Worm (Caenorhabditis elegans) whole organism, young adult: ENCODE results near the gene F22E5.13.
"Not testable (repeated sequence)": the region's sequence is repeated elsewhere in the genome, so short reads cannot be mapped to it uniquely, and the experiment has no call there.

Experiments
- B0336.3 ChIP-seq: fragments of 200-800 bp; sonication (Bioruptor generic); IDR thresholded peaks from 2 replicates; pipeline ENCODE4 v1.3.6; 2022; ENCODE audit warnings: missing genetic modification characterization, missing compliant biosample characterization
- F37B4.10 ChIP-seq: fragments of 200-800 bp; sonication (Bioruptor generic); IDR thresholded peaks from 2 replicates; pipeline ENCODE4 v1.3.6; 2022; ENCODE audit warnings: missing genetic modification characterization, missing compliant biosample characterization
- F49E8.2 ChIP-seq: sonication (generic microtip); optimal IDR thresholded peaks from 3 replicates; lab custom pipeline; 2017; ENCODE audit warnings: missing genetic modification characterization, mild to moderate bottlenecking, missing compliant biosample characterization, antibody characterized with exemption, moderate library complexity; ENCODE audit not compliant: insufficient read depth
- F57A8.1 ChIP-seq: fragments of 200-800 bp; sonication (Bioruptor generic); optimal IDR thresholded peaks from 2 replicates; lab custom pipeline; 2018; ENCODE audit warnings: mild to moderate bottlenecking, missing genetic modification characterization, moderate library complexity, missing compliant biosample characterization
- F57C9.4 ChIP-seq: sonication (generic microtip); optimal IDR thresholded peaks from 2 replicates; lab custom pipeline; 2017; ENCODE audit warnings: mild to moderate bottlenecking, missing genetic modification characterization, missing compliant biosample characterization
- T26A5.8 ChIP-seq: sonication (generic microtip); optimal IDR thresholded peaks from 2 replicates; lab custom pipeline; 2016; ENCODE audit warnings: missing genetic modification characterization, missing compliant biosample characterization
- Y79H2A.3 ChIP-seq: fragments of 200-800 bp; sonication (Bioruptor generic); conservative IDR thresholded peaks from 2 replicates; pipeline ENCODE4 v1.3.6; 2022; ENCODE audit warnings: missing genetic modification reagents, missing genetic modification characterization, missing compliant biosample characterization
- attf-3 ChIP-seq: fragments of 200-800 bp; sonication (Bioruptor generic); conservative IDR thresholded peaks from 2 replicates; pipeline ENCODE4 v1.3.6; 2022; ENCODE audit warnings: missing genetic modification reagents, missing genetic modification characterization, missing compliant biosample characterization
- bed-1 ChIP-seq: fragments of 200-800 bp; sonication (Bioruptor generic); IDR thresholded peaks from 2 replicates; pipeline ENCODE4 v1.3.6; 2022; ENCODE audit warnings: missing genetic modification reagents, missing genetic modification characterization, missing compliant biosample characterization
- ccch-3 ChIP-seq: fragments of 200-800 bp; sonication (Bioruptor generic); optimal IDR thresholded peaks from 2 replicates; lab custom pipeline; 2018; ENCODE audit warnings: mild to moderate bottlenecking, missing genetic modification characterization, missing compliant biosample characterization
- ceh-79 ChIP-seq: sonication (generic microtip); optimal IDR thresholded peaks from 2 replicates; lab custom pipeline; 2017; ENCODE audit warnings: mild to moderate bottlenecking, missing genetic modification characterization, missing compliant biosample characterization
- egl-44 ChIP-seq: fragments of 200-800 bp; sonication (Bioruptor generic); IDR thresholded peaks from 2 replicates; pipeline ENCODE4 v1.3.6; 2022; ENCODE audit warnings: missing genetic modification reagents, missing genetic modification characterization, missing compliant biosample characterization
- ekl-4 ChIP-seq: fragments of 200-800 bp; sonication (Bioruptor generic); IDR thresholded peaks from 2 replicates; pipeline ENCODE4 v1.3.6; 2022; ENCODE audit warnings: missing genetic modification reagents, missing genetic modification characterization, missing compliant biosample characterization
- fkh-3 ChIP-seq: sonication (generic microtip); optimal IDR thresholded peaks from 2 replicates; lab custom pipeline; 2016; ENCODE audit warnings: mild to moderate bottlenecking, missing genetic modification characterization, missing compliant biosample characterization
- him-1 ChIP-seq: sonication (generic microtip); optimal IDR thresholded peaks from 2 replicates; lab custom pipeline; 2016; ENCODE audit warnings: missing genotype, missing genetic modification reagents, missing genetic modification characterization, missing compliant biosample characterization
- hlh-26 ChIP-seq: fragments of 200-800 bp; sonication (Bioruptor generic); conservative IDR thresholded peaks from 2 replicates; pipeline ENCODE4 v1.3.6; 2022; ENCODE audit warnings: missing genetic modification reagents, missing genetic modification characterization, missing compliant biosample characterization
- lin-35 ChIP-seq, 3 experiments: fragments of 150-350 bp in 2 of 3; sonication (generic microtip) in 1 of 3; optimal IDR thresholded peaks; 2 replicates each; lab custom pipeline; 2014 to 2018; ENCODE audit warnings: missing biosample characterization in 3 of 3, missing genetic modification characterization in 3 of 3, missing genetic modification reagents in 3 of 3
- lir-1 ChIP-seq: fragments of 200-800 bp; sonication (Bioruptor generic); conservative IDR thresholded peaks from 2 replicates; pipeline ENCODE4 v1.3.6; 2022; ENCODE audit warnings: missing genetic modification reagents, missing genetic modification characterization, missing compliant biosample characterization
- madf-10 ChIP-seq: sonication (generic microtip); optimal IDR thresholded peaks from 2 replicates; lab custom pipeline; 2016; ENCODE audit warnings: mild to moderate bottlenecking, missing genetic modification characterization, missing compliant biosample characterization
- madf-3 ChIP-seq: fragments of 200-800 bp; sonication (Bioruptor generic); IDR thresholded peaks from 2 replicates; pipeline ENCODE4 v1.3.6; 2022; ENCODE audit warnings: missing genetic modification reagents, missing genetic modification characterization, missing compliant biosample characterization
- madf-8 ChIP-seq: fragments of 200-800 bp; sonication (Bioruptor generic); conservative IDR thresholded peaks from 2 replicates; pipeline ENCODE4 v1.3.6; 2022; ENCODE audit warnings: missing genetic modification reagents, missing genetic modification characterization, missing compliant biosample characterization
- mxl-1 ChIP-seq: sonication (generic microtip); optimal IDR thresholded peaks from 2 replicates; lab custom pipeline; 2016; ENCODE audit warnings: missing genetic modification characterization, missing compliant biosample characterization
- nfya-2 ChIP-seq: fragments of 200-800 bp; sonication (Bioruptor generic); IDR thresholded peaks from 2 replicates; pipeline ENCODE4 v1.3.6; 2022; ENCODE audit warnings: missing genetic modification reagents, missing genetic modification characterization, missing compliant biosample characterization
- sea-2 ChIP-seq: fragments of 200-800 bp; sonication (Bioruptor generic); IDR thresholded peaks from 2 replicates; pipeline ENCODE4 v1.3.6; 2022; ENCODE audit warnings: missing genetic modification characterization, missing compliant biosample characterization
- snpc-3.4 ChIP-seq: sonication (generic microtip); optimal IDR thresholded peaks from 2 replicates; lab custom pipeline; 2017; ENCODE audit warnings: missing genetic modification characterization, mild to moderate bottlenecking, missing compliant biosample characterization, antibody characterized with exemption, moderate library complexity, missing genotype, missing genetic modification reagents
- snpc-4 ChIP-seq, 5 experiments: fragments of 150-350 bp in 1 of 5; sonication (generic microtip) in 4 of 5; optimal IDR thresholded peaks; 2 replicates each; lab custom pipeline; 2014 to 2018; ENCODE audit warnings: missing genetic modification characterization in 5 of 5, missing biosample characterization in 3 of 5, antibody characterized with exemption in 2 of 5, mild to moderate bottlenecking in 2 of 5, missing compliant biosample characterization in 2 of 5, missing genotype in 2 of 5, moderate library complexity in 2 of 5, missing genetic modification reagents in 1 of 5
- somi-1 ChIP-seq: fragments of 200-800 bp; sonication (Bioruptor generic); optimal IDR thresholded peaks from 2 replicates; lab custom pipeline; 2018; ENCODE audit warnings: mild to moderate bottlenecking, missing genetic modification characterization, missing compliant biosample characterization
- tbp1 ChIP-seq: fragments of 200-800 bp; sonication (Bioruptor generic); optimal IDR thresholded peaks from 2 replicates; lab custom pipeline; 2018; ENCODE audit warnings: mild to moderate bottlenecking, missing genetic modification characterization, missing compliant biosample characterization
- tlf-1 ChIP-seq: fragments of 200-800 bp; sonication (Bioruptor generic); optimal IDR thresholded peaks from 2 replicates; lab custom pipeline; 2018; ENCODE audit warnings: mild to moderate bottlenecking, missing genetic modification characterization, missing compliant biosample characterization
- unc-62 ChIP-seq: fragments of 150-350 bp; optimal IDR thresholded peaks from 2 replicates; lab custom pipeline; 2014; ENCODE audit warnings: missing biosample characterization, missing genetic modification reagents, missing genetic modification characterization
- zfh-2 ChIP-seq: fragments of 200-800 bp; sonication (Bioruptor generic); conservative IDR thresholded peaks from 2 replicates; pipeline ENCODE4 v1.3.6; 2022; ENCODE audit warnings: missing genetic modification reagents, missing genetic modification characterization, missing compliant biosample characterization
- ztf-6 ChIP-seq: fragments of 200-800 bp; sonication (Bioruptor generic); IDR thresholded peaks from 2 replicates; pipeline ENCODE4 v1.3.6; 2022; ENCODE audit warnings: missing genetic modification reagents, missing genetic modification characterization, missing compliant biosample characterization

The F22E5.13 gene

ce11 chrII:2690080-2690479 lies 40.6 kb upstream of the F22E5.13 start, which contains the start of gene nspf-3:
TSS of gene nspf-3 (minus strand) at chrII:2690180.
- TF ChIP-seq attf-3 (GFP tag; lab: Robert Waterston, UW) (no peak), lin-35 (GFP tag; optimal IDR thresholded peaks at IDR 0.05; lab: Kevin White, UChicago) (no peak), hlh-26 (GFP tag; lab: Robert Waterston, UW) (no peak), madf-3 (GFP tag; lab: Robert Waterston, UW) (no peak)

ce11 chrII:2688616-2689015 lies 39.2 kb upstream of the F22E5.13 start, which contains the start of gene nspf-2:
TSS of gene nspf-2 (plus strand) at chrII:2688916.
- TF ChIP-seq zfh-2; snpc-4 (GFP tag; optimal IDR thresholded peaks at IDR 0.05; lab: Kevin White, UChicago); snpc-4 (tag; optimal IDR thresholded peaks at IDR 0.05; lab: Kevin White, UChicago); F57A8.1 (GFP tag; lab: Kevin White, UChicago): not testable (repeated sequence)

- TF ChIP-seq him-1 (tag; lab: Kevin White, UChicago) (no peak), mxl-1 (no peak), egl-44 (GFP tag; lab: Robert Waterston, UW) (no peak), madf-8 (no peak), nfya-2 (GFP tag; lab: Robert Waterston, UW) (no peak), F49E8.2 (tag; lab: Kevin White, UChicago) (no peak), fkh-3 (tag; lab: Kevin White, UChicago) (no peak), F57C9.4 (tag; lab: Kevin White, UChicago) (no peak), ccch-3 (GFP tag; lab: Kevin White, UChicago) (no peak), somi-1 (GFP tag; lab: Kevin White, UChicago) (no peak), tlf-1 (GFP tag; lab: Kevin White, UChicago) (no peak), B0336.3 (GFP tag; lab: Robert Waterston, UW) (no peak), F37B4.10 (GFP tag; lab: Robert Waterston, UW) (no peak), T26A5.8 (tag; lab: Kevin White, UChicago) (no peak), sea-2 (GFP tag; lab: Robert Waterston, UW) (no peak), tbp1 (no peak), lir-1 (GFP tag; lab: Robert Waterston, UW) (no peak), bed-1 (GFP tag; lab: Robert Waterston, UW) (no peak), unc-62 (GFP tag; lab: Kevin White, UChicago) (no peak), madf-10 (tag; lab: Kevin White, UChicago) (no peak)
- TF ChIP-seq, all 124 proteins: peak for 0
These were observed 37.7 kb upstream of the F22E5.13 start, which contains the start of the genes sup-9 and nspf-1 for ce11 chrII:2686985-2687675. TSS of gene sup-9 (minus strand) at chrII:2687027. TSS of gene nspf-1 (plus strand) at chrII:2687625.

- TF ChIP-seq snpc-3.4 (tag; lab: Kevin White, UChicago) (no peak), snpc-4 (GFP tag; optimal IDR thresholded peaks at IDR 0.05; lab: Kevin White, UChicago) (no peak), snpc-4 (tag; optimal IDR thresholded peaks at IDR 0.05; lab: Kevin White, UChicago) (no peak), ceh-79 (tag; lab: Kevin White, UChicago) (no peak), ekl-4 (GFP tag; lab: Robert Waterston, UW) (no peak), ztf-6 (GFP tag; lab: Robert Waterston, UW) (no peak), Y79H2A.3 (GFP tag; lab: Robert Waterston, UW) (no peak)
These were observed 35.3 kb upstream of the F22E5.13 start for ce11 chrII:2684783-2685182.
